Fruit fly (Drosophila melanogaster) whole organism, wandering third instar larva: ENCODE data around the gene CG15471.

Source experiments
- CG9705 ChIP-seq: fragments of 200-800 bp; sonication (Bioruptor generic); optimal IDR thresholded peaks from 2 replicates; lab custom pipeline; 2018; ENCODE audit warnings: missing biosample characterization, mild to moderate bottlenecking, missing genetic modification characterization
- Hnf4 ChIP-seq: fragments of 200-800 bp; sonication (Bioruptor generic); optimal IDR thresholded peaks from 2 replicates; lab custom pipeline; 2016; ENCODE audit warnings: missing biosample characterization, mild to moderate bottlenecking, missing genetic modification characterization
- Hr78 ChIP-seq: fragments of >200 bp; optimal IDR thresholded peaks from 2 replicates; lab custom pipeline; 2017; ENCODE audit warnings: missing biosample characterization, missing genetic modification characterization
- Myc ChIP-seq: fragments of >200 bp; optimal IDR thresholded peaks from 2 replicates; lab custom pipeline; 2017
- OdsH ChIP-seq: fragments of 200-800 bp; sonication (Bioruptor generic); optimal IDR thresholded peaks from 2 replicates; lab custom pipeline; 2016; ENCODE audit warnings: missing biosample characterization, mild to moderate bottlenecking, missing genetic modification characterization
- Vsx2 ChIP-seq: fragments of 200-300, 225-300 bp; sonication (Bioruptor generic); optimal IDR thresholded peaks from 2 replicates; lab custom pipeline; 2018; ENCODE audit warnings: missing biosample characterization, missing genetic modification characterization; ENCODE audit not compliant: partially characterized antibody
- br ChIP-seq: fragments of 200-800 bp; sonication (Bioruptor generic); optimal IDR thresholded peaks from 2 replicates; lab custom pipeline; 2016; ENCODE audit warnings: missing biosample characterization, missing genetic modification characterization
- pan ChIP-seq: fragments of >200 bp; optimal IDR thresholded peaks from 2 replicates; lab custom pipeline; 2017
- rgr ChIP-seq: fragments of 200-800 bp; sonication (Bioruptor generic); optimal IDR thresholded peaks from 3 replicates; lab custom pipeline; 2016; ENCODE audit warnings: missing biosample characterization, mild to moderate bottlenecking, missing genetic modification characterization
- tai ChIP-seq: sonication (Bioruptor generic); optimal IDR thresholded peaks from 2 replicates; lab custom pipeline; 2016; ENCODE audit warnings: missing biosample characterization, missing genetic modification characterization
- usp ChIP-seq: fragments of >200 bp; optimal IDR thresholded peaks from 2 replicates; lab custom pipeline; 2017; ENCODE audit warnings: missing biosample characterization, missing genetic modification characterization

- TF ChIP-seq tai (GFP tag; lab: Kevin White, UChicago) (no peak), br (GFP tag; lab: Kevin White, UChicago) (no peak), Hnf4 (no peak), rgr (GFP tag; lab: Kevin White, UChicago) (no peak), CG9705 (GFP tag; lab: Kevin White, UChicago) (no peak), Hr78 (GFP tag; lab: Kevin White, UChicago) (no peak), pan (lab: Kevin White, UChicago) (no peak), OdsH (GFP tag; lab: Kevin White, UChicago) (no peak), Vsx2 (GFP tag; lab: Kevin White, UChicago) (no peak), Myc (no peak), usp (no peak)
These were observed 1.2 kb upstream of the CG15471 start, which contains the start of gene CG6978 for dm6 chrX:4783775-4784174.
